Worm (Caenorhabditis elegans): ENCODE results near the gene slc-25A18.2.

DNA sequence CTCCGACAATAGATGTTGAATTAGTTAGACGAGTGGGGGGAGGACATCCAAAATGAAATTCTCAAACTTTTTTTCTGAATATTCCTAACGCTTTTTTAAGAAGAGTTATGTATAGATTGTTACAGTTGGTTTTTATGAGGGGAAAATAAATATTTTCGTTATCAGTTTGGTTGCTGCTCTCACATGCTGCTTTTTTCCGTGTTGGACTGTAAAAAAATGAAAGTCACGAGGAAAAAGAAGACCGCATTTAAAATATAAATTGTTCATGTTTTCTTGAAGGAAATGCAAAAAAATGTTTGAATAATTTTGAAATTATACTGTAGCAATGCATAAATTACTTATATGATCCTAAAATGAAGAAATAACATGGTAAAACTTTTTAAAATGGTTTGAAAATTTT lies 46.0 kb downstream of the slc-25A18.2 start:
- TF ChIP-seq ama-1 (optimal IDR thresholded peaks at IDR 0.05) (no peak), rnt-1 (tag; optimal IDR thresholded peaks at IDR 0.05) (no peak), odd-2 (tag; optimal IDR thresholded peaks at IDR 0.05) (no peak), ceh-9 (tag; optimal IDR thresholded peaks at IDR 0.05) (no peak), ceh-30 (tag; optimal IDR thresholded peaks at IDR 0.05) (no peak), ceh-6 (GFP tag; optimal IDR thresholded peaks at IDR 0.05) (no peak), ref-2 (tag; optimal IDR thresholded peaks at IDR 0.05) (no peak), ceh-19 (GFP tag; optimal IDR thresholded peaks at IDR 0.05) (no peak), pha-2 (tag; optimal IDR thresholded peaks at IDR 0.05) (no peak), ceh-22 (tag; optimal IDR thresholded peaks at IDR 0.05) (no peak), ceh-24 (tag; optimal IDR thresholded peaks at IDR 0.05) (no peak), tbx-2 (tag; optimal IDR thresholded peaks at IDR 0.05) (no peak), lin-11 (tag; optimal IDR thresholded peaks at IDR 0.05) (no peak), nhr-11 (tag; optimal IDR thresholded peaks at IDR 0.05) (no peak)
